Fruit fly (Drosophila melanogaster): ENCODE data around the gene CG31142.

dm6 chr3R:23969449-23969848 lies 40.4 kb downstream of the CG31142 start:
- TF ChIP-seq CG12219 (GFP tag; optimal IDR thresholded peaks at IDR 0.05) (no peak), tup (GFP tag; optimal IDR thresholded peaks at IDR 0.05) (no peak), CG8290 (GFP tag; optimal IDR thresholded peaks at IDR 0.05) (no peak), CG8290 (tag; optimal IDR thresholded peaks at IDR 0.05) (no peak), CG8478 (optimal IDR thresholded peaks at IDR 0.05) (no peak), Gsc (GFP tag; IDR thresholded peaks at IDR 0.05) (no peak), CG30020 (tag; optimal IDR thresholded peaks at IDR 0.05) (no peak), gce (GFP tag; IDR thresholded peaks at IDR 0.05) (no peak), Pdp1 (GFP tag; optimal IDR thresholded peaks at IDR 0.05) (no peak)

All from whole organism, embryonic.